Fruit fly (Drosophila melanogaster): ENCODE data around the gene CG18088.
A peak's percentile ranks its signal among the peaks of the same experiment; 100 is the strongest.

CG18088 gene

dm6 chr2L:8951184-8951934, 16.0 kb upstream of the CG18088 start, which contains the start of gene C1GalTA (continued):
- TF ChIP-seq Dref (GFP tag; IDR thresholded peaks at IDR 0.05) (no peak), sob (GFP tag; IDR thresholded peaks at IDR 0.05) (peak; percentile 95), CG31388 (GFP tag; optimal IDR thresholded peaks at IDR 0.05) (peak; percentile 79), CG17186 (GFP tag; optimal IDR thresholded peaks at IDR 0.05) (peak; percentile 60), ab (GFP tag; optimal IDR thresholded peaks at IDR 0.05) (peak; percentile 22), zf30C (GFP tag; optimal IDR thresholded peaks at IDR 0.05) (peak; percentile 96), CG2875 (GFP tag; optimal IDR thresholded peaks at IDR 0.05) (peak; percentile 96), Elba2 (GFP tag; optimal IDR thresholded peaks at IDR 0.05) (peak; percentile 52), caup (GFP tag; optimal IDR thresholded peaks at IDR 0.05; ENCODE audit: severe bottlenecking) (peak; percentile 96), Hr39 (optimal IDR thresholded peaks at IDR 0.05) (no peak), CG15601 (tag; optimal IDR thresholded peaks at IDR 0.05) (peak; percentile 97), klu (GFP tag; IDR thresholded peaks at IDR 0.05) (peak; percentile 96), Tbp (GFP tag; optimal IDR thresholded peaks at IDR 0.05) (no peak), crol (GFP tag; IDR thresholded peaks at IDR 0.05) (peak; percentile 68), CG13296 (GFP tag; optimal IDR thresholded peaks at IDR 0.05) (peak; percentile 99), CG17361 (GFP tag; IDR thresholded peaks at IDR 0.05) (peak; percentile 100), CG11695 (GFP tag; IDR thresholded peaks at IDR 0.05) (peak; percentile 99), CG1792 (GFP tag; optimal IDR thresholded peaks at IDR 0.05) (peak; percentile 0), ranshi (GFP tag; IDR thresholded peaks at IDR 0.05) (peak; percentile 95), nerfin-1 (tag; optimal IDR thresholded peaks at IDR 0.05) (peak; percentile 98), Spps (tag; optimal IDR thresholded peaks at IDR 0.05) (peak; percentile 99), fd3F (GFP tag; optimal IDR thresholded peaks at IDR 0.05) (peak; percentile 97), lilli (GFP tag; optimal IDR thresholded peaks at IDR 0.05) (peak; percentile 78), CG42726 (GFP tag; IDR thresholded peaks at IDR 0.05; ENCODE audit: partially characterized antibody) (no peak), CG15479 (GFP tag; optimal IDR thresholded peaks at IDR 0.05) (peak; percentile 35), CG16813 (GFP tag; IDR thresholded peaks at IDR 0.05; ENCODE audit: partially characterized antibody) (no peak), nau (GFP tag; optimal IDR thresholded peaks at IDR 0.05) (peak; percentile 93), Sry-β (GFP tag; optimal IDR thresholded peaks at IDR 0.05) (peak; percentile 59), jing (GFP tag; optimal IDR thresholded peaks at IDR 0.05) (peak; percentile 67), CHES-1-like (GFP tag; optimal IDR thresholded peaks at IDR 0.05) (peak; percentile 78), CG12104 (GFP tag; optimal IDR thresholded peaks at IDR 0.05) (peak; percentile 97), CG31224 (GFP tag; IDR thresholded peaks at IDR 0.05) (peak; percentile 92), H2.0 (GFP tag; IDR thresholded peaks at IDR 0.05) (peak; percentile 91), bcd (GFP tag; optimal IDR thresholded peaks at IDR 0.05) (peak; percentile 97), CG9932 (GFP tag; IDR thresholded peaks at IDR 0.05) (peak; percentile 92), tup (GFP tag; optimal IDR thresholded peaks at IDR 0.05) (peak; percentile 28), hb (GFP tag; IDR thresholded peaks at IDR 0.05; ENCODE audit: partially characterized antibody) (no peak), CG15514 (GFP tag; optimal IDR thresholded peaks at IDR 0.05) (peak; percentile 91), CG18262 (tag; optimal IDR thresholded peaks at IDR 0.05) (peak; percentile 100), abd-A (tag; optimal IDR thresholded peaks at IDR 0.05) (peak; percentile 92), Aef1 (GFP tag; IDR thresholded peaks at IDR 0.05) (peak; percentile 91), tap (tag; optimal IDR thresholded peaks at IDR 0.05) (peak; percentile 98), Hey (tag; optimal IDR thresholded peaks at IDR 0.05) (peak; percentile 77), Atf3 (GFP tag; optimal IDR thresholded peaks at IDR 0.05) (no peak), slp2 (GFP tag; optimal IDR thresholded peaks at IDR 0.05) (peak; percentile 37), vfl (GFP tag; optimal IDR thresholded peaks at IDR 0.05) (peak; percentile 70), CG13775 (GFP tag; optimal IDR thresholded peaks at IDR 0.05) (peak; percentile 97), CG6813 (GFP tag; optimal IDR thresholded peaks at IDR 0.05) (peak; percentile 96), CG14441 (GFP tag; IDR thresholded peaks at IDR 0.05) (peak; percentile 88)

Data from whole organism, embryonic.